Fruit fly (Drosophila melanogaster): ENCODE measurements around the gene CG2841.

- TF ChIP-seq tj (GFP tag; optimal IDR thresholded peaks at IDR 0.05): no peak
- TF ChIP-seq Hr96 (GFP tag; optimal IDR thresholded peaks at IDR 0.05): no peak
- no peak for TF ChIP-seq kay (GFP tag; ENCODE audit: borderline replicate concordance)
- TF ChIP-seq Crg-1 (GFP tag; optimal IDR thresholded peaks at IDR 0.05): no peak
- TF ChIP-seq CG12768 (GFP tag; optimal IDR thresholded peaks at IDR 0.05): no peak
- TF ChIP-seq CG1620 (GFP tag; optimal IDR thresholded peaks at IDR 0.05): no peak
These were observed 64.3 kb downstream of the CG2841 start for dm6 chrX:2301613-2302522.

All from whole organism, adult.